Fruit fly (Drosophila melanogaster) whole organism, embryonic: ENCODE data around the gene dock.

Experiments
- B-H1 ChIP-seq: fragments of 200-800 bp; sonication (Bioruptor generic); IDR thresholded peaks from 3 replicates; pipeline ENCODE4 v1.3.6; 2022; ENCODE audit warnings: missing biosample characterization, missing genetic modification characterization
- BEAF-32 ChIP-seq: fragments of 200-800 bp; sonication (Bioruptor generic); optimal IDR thresholded peaks from 3 replicates; lab custom pipeline; 2017; ENCODE audit warnings: missing biosample characterization, missing genetic modification characterization, mild to moderate bottlenecking, moderate library complexity, missing genetic modification reagents
- CG10267 ChIP-seq: fragments of 200-800 bp; sonication (Bioruptor generic); optimal IDR thresholded peaks from 2 replicates; lab custom pipeline; 2018; ENCODE audit warnings: missing biosample characterization, mild to moderate bottlenecking, missing genetic modification characterization, moderate library complexity
- CG10543 ChIP-seq: fragments of 200-800 bp; sonication (Bioruptor generic); optimal IDR thresholded peaks from 3 replicates; lab custom pipeline; 2017; ENCODE audit warnings: missing biosample characterization, mild to moderate bottlenecking, missing genetic modification characterization, moderate library complexity
- CG11504 ChIP-seq: fragments of 200-800 bp; sonication (Bioruptor generic); optimal IDR thresholded peaks from 3 replicates; lab custom pipeline; 2019; ENCODE audit warnings: missing biosample characterization, mild to moderate bottlenecking, missing genetic modification characterization, moderate library complexity
- CG11723 ChIP-seq: fragments of 200-800 bp; sonication (Bioruptor generic); optimal IDR thresholded peaks from 2 replicates; lab custom pipeline; 2017; ENCODE audit warnings: missing biosample characterization, mild to moderate bottlenecking, missing genetic modification characterization
- CG12104 ChIP-seq: fragments of 200-800 bp; sonication (Bioruptor generic); optimal IDR thresholded peaks from 3 replicates; lab custom pipeline; 2016; ENCODE audit warnings: missing biosample characterization, missing genetic modification characterization
- CG13296 ChIP-seq: fragments of 200-800 bp; sonication (Bioruptor generic); optimal IDR thresholded peaks from 3 replicates; lab custom pipeline; 2018; ENCODE audit warnings: missing biosample characterization, mild to moderate bottlenecking, missing genetic modification characterization
- CG13424 ChIP-seq: fragments of 200-800 bp; sonication (Bioruptor generic); optimal IDR thresholded peaks from 2 replicates; lab custom pipeline; 2019; ENCODE audit warnings: missing biosample characterization, mild to moderate bottlenecking, missing genetic modification characterization, moderate library complexity
- CG14050 ChIP-seq: fragments of 200-800 bp; sonication (Bioruptor generic); IDR thresholded peaks from 3 replicates; pipeline ENCODE4 v1.3.6; 2022; ENCODE audit warnings: missing biosample characterization, missing genetic modification characterization
- CG17186 ChIP-seq: fragments of 200-800 bp; sonication (Bioruptor generic); optimal IDR thresholded peaks from 3 replicates; lab custom pipeline; 2017; ENCODE audit warnings: missing biosample characterization, missing genetic modification reagents, missing genetic modification characterization
- CG18262 ChIP-seq: fragments of 200-800 bp; optimal IDR thresholded peaks from 3 replicates; lab custom pipeline; 2019; ENCODE audit warnings: missing biosample characterization, mild to moderate bottlenecking, missing genetic modification characterization, moderate library complexity
- CG33557 ChIP-seq: fragments of 200-800 bp; sonication (Bioruptor generic); optimal IDR thresholded peaks from 2 replicates; lab custom pipeline; 2019; ENCODE audit warnings: missing biosample characterization, mild to moderate bottlenecking, missing genetic modification characterization, moderate library complexity
- CG4820 ChIP-seq: fragments of 200-800 bp; sonication (Bioruptor generic); optimal IDR thresholded peaks from 3 replicates; lab custom pipeline; 2016; ENCODE audit warnings: missing biosample characterization, missing genetic modification characterization
- CG6175 ChIP-seq: fragments of 200-800 bp; sonication (Bioruptor generic); IDR thresholded peaks from 3 replicates; pipeline ENCODE4 v1.3.6; 2022; ENCODE audit warnings: missing biosample characterization, missing genetic modification characterization
- CG7357 ChIP-seq: fragments of 200-800 bp; sonication (Bioruptor generic); IDR thresholded peaks from 3 replicates; pipeline ENCODE4 v1.3.6; 2022; ENCODE audit warnings: missing biosample characterization, missing genetic modification characterization
- CG7556 ChIP-seq: fragments of 200-800 bp; sonication (Bioruptor generic); optimal IDR thresholded peaks from 2 replicates; lab custom pipeline; 2017; ENCODE audit warnings: missing biosample characterization, mild to moderate bottlenecking, missing genetic modification characterization
- CG7987 ChIP-seq: fragments of 200-800 bp; sonication (Bioruptor generic); optimal IDR thresholded peaks from 2 replicates; lab custom pipeline; 2018; ENCODE audit warnings: missing biosample characterization, mild to moderate bottlenecking, missing genetic modification characterization, moderate library complexity
- CG8290 ChIP-seq, 3 experiments: fragments of 200-800 bp; sonication (Bioruptor generic); optimal IDR thresholded peaks; 2 replicates each; lab custom pipeline; 2016 to 2019; ENCODE audit warnings: missing biosample characterization in 3 of 3, missing genetic modification characterization in 3 of 3, mild to moderate bottlenecking in 2 of 3, moderate library complexity in 1 of 3
- CG9727 ChIP-seq: fragments of 200-800 bp; sonication (Bioruptor generic); optimal IDR thresholded peaks from 3 replicates; lab custom pipeline; 2017; ENCODE audit warnings: missing biosample characterization, mild to moderate bottlenecking, missing genetic modification characterization
- Dbx ChIP-seq: fragments of 200-800 bp; sonication (Bioruptor generic); IDR thresholded peaks from 3 replicates; pipeline ENCODE4 v1.3.6; 2022; ENCODE audit warnings: missing biosample characterization, missing genetic modification characterization
- Elba2 ChIP-seq: fragments of 200-800 bp; sonication (Bioruptor generic); optimal IDR thresholded peaks from 3 replicates; lab custom pipeline; 2016; ENCODE audit warnings: missing biosample characterization, missing genetic modification characterization
- Fer1 ChIP-seq: fragments of 200-800 bp; sonication (Bioruptor generic); optimal IDR thresholded peaks from 2 replicates; lab custom pipeline; 2017; ENCODE audit warnings: missing biosample characterization, mild to moderate bottlenecking, missing genetic modification characterization
- Hmx ChIP-seq: fragments of 200-800 bp; sonication (Bioruptor generic); optimal IDR thresholded peaks from 2 replicates; lab custom pipeline; 2016; ENCODE audit warnings: missing biosample characterization, missing genetic modification characterization
- Lpt ChIP-seq: fragments of >200 bp; optimal IDR thresholded peaks from 2 replicates; lab custom pipeline; 2018; ENCODE audit warnings: missing biosample characterization, missing genetic modification characterization
- MBD-R2 ChIP-seq: fragments of 200-800 bp; sonication (Bioruptor generic); IDR thresholded peaks from 2 replicates; pipeline ENCODE4 v1.3.6; 2022; ENCODE audit warnings: missing biosample characterization, missing genetic modification characterization
- Mad ChIP-seq: fragments of 200-800 bp; sonication (Bioruptor generic); optimal IDR thresholded peaks from 2 replicates; lab custom pipeline; 2016; ENCODE audit warnings: missing biosample characterization, missing genetic modification characterization
- Nf-YB ChIP-seq: fragments of 200-800 bp; sonication (Bioruptor generic); optimal IDR thresholded peaks from 3 replicates; lab custom pipeline; 2019; ENCODE audit warnings: missing biosample characterization, mild to moderate bottlenecking, missing genetic modification characterization, moderate library complexity
- Oaz ChIP-seq: fragments of 200-800 bp; sonication (Bioruptor generic); IDR thresholded peaks from 2 replicates; pipeline ENCODE4 v1.3.6; 2022; ENCODE audit warnings: missing biosample characterization, missing genetic modification characterization
- Opbp ChIP-seq: fragments of 200-800 bp; sonication (Bioruptor generic); IDR thresholded peaks from 3 replicates; pipeline ENCODE4 v1.3.6; 2022; ENCODE audit warnings: missing biosample characterization, missing genetic modification characterization; ENCODE audit not compliant: partially characterized antibody
- Pdp1 ChIP-seq, 2 experiments: fragments of 200-800 bp; sonication (Bioruptor generic); optimal IDR thresholded peaks; 3 replicates each; lab custom pipeline; 2016; ENCODE audit warnings: missing biosample characterization in 2 of 2, missing genetic modification characterization in 2 of 2, mild to moderate bottlenecking in 1 of 2, moderate library complexity in 1 of 2
- Six4 ChIP-seq: fragments of 200-800 bp; sonication (Bioruptor generic); optimal IDR thresholded peaks from 2 replicates; lab custom pipeline; 2016; ENCODE audit warnings: missing biosample characterization, missing genetic modification characterization
- bcd ChIP-seq: fragments of 200-800 bp; sonication (Bioruptor generic); optimal IDR thresholded peaks from 2 replicates; lab custom pipeline; 2017; ENCODE audit warnings: missing biosample characterization, mild to moderate bottlenecking, missing genetic modification characterization
- cad ChIP-seq: fragments of >200 bp; optimal IDR thresholded peaks from 2 replicates; lab custom pipeline; 2017; ENCODE audit warnings: missing biosample characterization, missing genetic modification characterization
- caup ChIP-seq: fragments of 200-800 bp; sonication (Bioruptor generic); optimal IDR thresholded peaks from 3 replicates; lab custom pipeline; 2017; ENCODE audit warnings: missing biosample characterization, mild to moderate bottlenecking, missing genetic modification characterization, moderate library complexity; ENCODE audit not compliant: severe bottlenecking
- crol ChIP-seq: fragments of 200-800 bp; sonication (Bioruptor generic); IDR thresholded peaks from 2 replicates; pipeline ENCODE4 v1.3.6; 2022; ENCODE audit warnings: missing biosample characterization, missing genetic modification characterization
- fd96Cb ChIP-seq: fragments of 200-800 bp; sonication (Bioruptor generic); optimal IDR thresholded peaks from 2 replicates; lab custom pipeline; 2018; ENCODE audit warnings: missing biosample characterization, mild to moderate bottlenecking, missing genetic modification characterization, moderate library complexity
- gcm ChIP-seq: fragments of 200-800 bp; sonication (Bioruptor generic); optimal IDR thresholded peaks from 2 replicates; lab custom pipeline; 2019; ENCODE audit warnings: missing biosample characterization, mild to moderate bottlenecking, missing genetic modification characterization, moderate library complexity
- kni ChIP-seq: fragments of 200-800 bp; sonication (Bioruptor generic); optimal IDR thresholded peaks from 3 replicates; lab custom pipeline; 2017; ENCODE audit warnings: mild to moderate bottlenecking, missing biosample characterization, missing genetic modification reagents, missing genetic modification characterization
- maf-S ChIP-seq: fragments of 200-800 bp; sonication (Bioruptor generic); optimal IDR thresholded peaks from 2 replicates; lab custom pipeline; 2016; ENCODE audit warnings: missing biosample characterization, missing genetic modification characterization
- otp ChIP-seq: fragments of 200-800 bp; sonication (Bioruptor generic); IDR thresholded peaks from 3 replicates; pipeline ENCODE4, ENCODE4 v1.3.6; 2022; ENCODE audit warnings: missing biosample characterization, missing genetic modification characterization
- sens ChIP-seq: fragments of 200-800 bp; sonication (Bioruptor generic); peaks from one replicate; lab custom pipeline; 2016; ENCODE audit warnings: missing biosample characterization, missing genetic modification characterization
- sim ChIP-seq: fragments of 200-800 bp; sonication (Bioruptor generic); IDR thresholded peaks from 2 replicates; pipeline ENCODE4 v1.3.6; 2022; ENCODE audit warnings: missing biosample characterization, missing genetic modification characterization
- sob ChIP-seq: fragments of 200-800 bp; sonication (Bioruptor generic); IDR thresholded peaks from 2 replicates; pipeline ENCODE4 v1.3.6; 2022; ENCODE audit warnings: missing biosample characterization, missing genetic modification characterization
- stwl ChIP-seq: fragments of 200-800 bp; sonication (Bioruptor generic); optimal IDR thresholded peaks from 3 replicates; lab custom pipeline; 2018; ENCODE audit warnings: missing biosample characterization, mild to moderate bottlenecking, missing genetic modification characterization, moderate library complexity
- vfl ChIP-seq: fragments of 200-800 bp; sonication (Bioruptor generic); optimal IDR thresholded peaks from 2 replicates; lab custom pipeline; 2016; ENCODE audit warnings: missing biosample characterization, missing genetic modification characterization
- yki ChIP-seq: fragments of >200 bp; optimal IDR thresholded peaks from 3 replicates; lab custom pipeline; 2018

dock gene

DNA sequence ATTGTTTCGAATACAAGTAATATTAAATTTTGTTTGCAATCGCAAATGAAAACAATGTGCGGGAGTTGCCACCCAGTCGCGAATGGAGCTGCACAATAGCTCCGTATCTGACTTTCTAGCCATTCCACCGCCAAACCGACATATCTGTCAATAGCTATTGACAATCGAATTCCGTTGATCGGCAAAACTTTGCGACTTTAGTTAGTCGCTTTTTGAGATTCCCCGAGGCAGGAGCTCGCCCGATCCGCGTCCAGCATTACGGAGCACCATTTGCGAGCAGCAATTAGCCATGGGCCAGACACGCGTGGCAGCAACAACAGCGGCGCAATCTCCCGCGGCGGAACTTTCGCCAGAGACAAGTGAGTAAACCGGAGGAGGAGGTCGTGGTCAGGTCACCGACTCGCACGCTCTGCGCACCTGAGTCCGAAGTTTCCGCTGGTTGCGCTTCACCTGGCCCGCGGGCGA is 26.9 kb downstream of the dock start, which contains the start of the genes CG4291 and kraken (continued):
- no peak for TF ChIP-seq yki (lab: Kevin White, UChicago)
- TF ChIP-seq Oaz (GFP tag; lab: Robert Waterston, UW), result 0 out of 2 replicates have a peak, but pooled peaks have one; percentile 12
- TF ChIP-seq CG7987 (GFP tag; lab: Kevin White, UChicago), result peak; percentile 64
- no peak for TF ChIP-seq gcm (GFP tag; lab: Kevin White, UChicago)
- no peak; the same call in 2 of the 3 replicates for TF ChIP-seq B-H1 (GFP tag; lab: Robert Waterston, UW)
- peak; percentile 53 for TF ChIP-seq maf-S (GFP tag; lab: Kevin White, UChicago)
- peak; percentile 68 for TF ChIP-seq CG13424 (tag; lab: Kevin White, UChicago)
- TF ChIP-seq CG9727 (GFP tag; lab: Kevin White, UChicago), result no peak
- TF ChIP-seq BEAF-32 (GFP tag; lab: Kevin White, UChicago), result peak; percentile 43
- TF ChIP-seq, all 482 proteins: peak for 295

- peak; percentile 83 for TF ChIP-seq CG11504 (tag; lab: Kevin White, UChicago)
- peak; percentile 17 for TF ChIP-seq CG4820 (GFP tag; lab: Kevin White, UChicago)
- TF ChIP-seq cad (GFP tag; lab: Kevin White, UChicago), result no peak
- peak; percentile 52; the same call in 2 of the 3 replicates for TF ChIP-seq CG14050 (GFP tag; lab: Robert Waterston, UW)
- TF ChIP-seq sens (GFP tag; lab: Kevin White, UChicago), result peak; percentile 94
- no peak for TF ChIP-seq crol
- no peak for TF ChIP-seq vfl
- peak; percentile 27 for TF ChIP-seq fd96Cb (tag; lab: Kevin White, UChicago)
- no peak for TF ChIP-seq sim (GFP tag; lab: Robert Waterston, UW)
- TF ChIP-seq CG10267 (tag; lab: Kevin White, UChicago), result peak; percentile 72
- TF ChIP-seq CG7357 (GFP tag; lab: Robert Waterston, UW), result no peak
- peak; percentile 64 for TF ChIP-seq stwl (tag; lab: Kevin White, UChicago)
- TF ChIP-seq Lpt (GFP tag; lab: Kevin White, UChicago), result no peak
- TF ChIP-seq Six4 (GFP tag; lab: Kevin White, UChicago), result peak; percentile 0
- peak; percentile 5 for TF ChIP-seq CG10543 (GFP tag; lab: Kevin White, UChicago)
- peak; percentile 45 for TF ChIP-seq bcd (GFP tag; lab: Kevin White, UChicago)
- TF ChIP-seq caup (GFP tag; lab: Kevin White, UChicago), result peak; percentile 53
- no peak for TF ChIP-seq CG17186 (GFP tag; lab: Kevin White, UChicago)
- TF ChIP-seq kni (GFP tag; lab: Kevin White, UChicago), result no peak
- TF ChIP-seq otp (GFP tag; lab: Robert Waterston, UW), result no peak
- TF ChIP-seq CG11723 (GFP tag; lab: Kevin White, UChicago), result no peak
- TF ChIP-seq Opbp (GFP tag; lab: Robert Waterston, UW), result peak; percentile 63
- peak; percentile 55 for TF ChIP-seq Fer1 (GFP tag; lab: Kevin White, UChicago)
- peak; percentile 60 for TF ChIP-seq CG7556 (GFP tag; lab: Kevin White, UChicago)
- no peak; the same call in 2 of the 3 replicates for TF ChIP-seq CG6175 (GFP tag; lab: Robert Waterston, UW)
- TF ChIP-seq CG33557 (GFP tag; lab: Kevin White, UChicago), result no peak
- TF ChIP-seq Nf-YB, result peak; percentile 27
- TF ChIP-seq CG8290 (GFP tag; optimal IDR thresholded peaks at IDR 0.05; lab: Kevin White, UChicago), result peak; percentile 49
- TF ChIP-seq CG8290 (tag; optimal IDR thresholded peaks at IDR 0.05; lab: Kevin White, UChicago), result peak in 1 of 2 experiments; percentile 80
- TF ChIP-seq CG12104 (GFP tag; lab: Kevin White, UChicago), result peak; percentile 31
- no peak for TF ChIP-seq Mad (GFP tag; lab: Kevin White, UChicago)
- peak; percentile 82 for TF ChIP-seq Dbx
- TF ChIP-seq MBD-R2 (GFP tag; lab: Robert Waterston, UW), result peak; percentile 82
- TF ChIP-seq Hmx (GFP tag; lab: Kevin White, UChicago), result peak; percentile 32
- peak; percentile 51 for TF ChIP-seq CG9727 (GFP tag; lab: Kevin White, UChicago)
- peak; percentile 40 for TF ChIP-seq CG13296 (GFP tag; lab: Kevin White, UChicago)
- peak; percentile 85 for TF ChIP-seq sob
- TF ChIP-seq Elba2 (GFP tag; lab: Kevin White, UChicago), result no peak
- TF ChIP-seq Pdp1 (GFP tag; optimal IDR thresholded peaks at IDR 0.05; lab: Kevin White, UChicago), result peak; percentile 1 to 66
- peak; percentile 59 for TF ChIP-seq CG18262 (tag; lab: Kevin White, UChicago)
These were observed 29.3 kb downstream of the dock start, which contains the start of gene CG13949 for dm6 chr2L:855052-855547. TSS of gene CG13949 (plus strand) at chr2L:855337.
